Worm (Caenorhabditis elegans): Measurements from ENCODE around the gene W03C9.5.

DNA sequence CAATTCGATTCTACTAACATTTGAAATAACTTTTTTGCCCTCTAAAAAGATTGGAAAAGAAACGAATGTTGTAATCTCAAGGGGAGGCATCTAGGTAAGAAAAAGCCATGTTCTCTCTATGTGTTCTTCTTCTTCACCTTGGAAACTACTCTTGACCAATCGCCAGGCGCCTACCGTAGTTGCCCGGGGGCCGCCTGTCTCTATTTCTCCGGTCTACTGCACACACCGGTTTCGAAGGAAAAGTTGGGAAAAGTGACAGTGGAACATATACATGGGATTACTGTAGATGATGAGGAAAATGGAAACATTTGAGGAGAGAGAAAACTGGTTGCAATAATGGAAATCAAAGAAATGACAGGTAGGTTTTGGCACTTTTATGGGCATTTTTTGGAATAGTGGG is 40.8 kb downstream of the W03C9.5 start:
- no peak for TF ChIP-seq egl-27 (tag; optimal IDR thresholded peaks at IDR 0.05)
- TF ChIP-seq ceh-82 (tag; optimal IDR thresholded peaks at IDR 0.05), result no peak
- TF ChIP-seq ZK546.5 (tag; optimal IDR thresholded peaks at IDR 0.05), result no peak
- TF ChIP-seq pqm-1 (tag; optimal IDR thresholded peaks at IDR 0.05), result no peak

Measured in whole organism, L4 larva.